Worm (Caenorhabditis elegans): ENCODE measurements around the gene T13C5.10.

T13C5.10 gene

ce11 chrX:6207687-6208088, 19.7 kb downstream of the T13C5.10 start, which contains the start of gene T13C5.6 (continued):
- TF ChIP-seq nhr-11 (tag; optimal IDR thresholded peaks at IDR 0.05) (peak; percentile 88), ZK546.5 (tag; optimal IDR thresholded peaks at IDR 0.05) (no peak), lsy-2 (tag; optimal IDR thresholded peaks at IDR 0.05) (peak; percentile 46 to 85), T20F7.1 (GFP tag; optimal IDR thresholded peaks at IDR 0.05) (peak; percentile 75), mdl-1 (tag; optimal IDR thresholded peaks at IDR 0.05) (peak in 1 of 2 experiments; percentile 74), nhr-102 (tag; optimal IDR thresholded peaks at IDR 0.05) (peak; percentile 92), Y5F2A.4 (GFP tag; optimal IDR thresholded peaks at IDR 0.05) (peak; percentile 83), vab-7 (GFP tag; IDR thresholded peaks at IDR 0.05) (peak; percentile 75), ceh-32 (tag; optimal IDR thresholded peaks at IDR 0.05; ENCODE audit: poor library complexity) (peak; percentile 74), egl-43 (GFP tag; IDR thresholded peaks at IDR 0.05) (peak; percentile 98), lir-3 (tag; optimal IDR thresholded peaks at IDR 0.05) (peak; percentile 89), lin-29 (GFP tag; IDR thresholded peaks at IDR 0.05) (peak; percentile 78; the same call in 1 of the 2 replicates), D1046.2 (GFP tag; IDR thresholded peaks at IDR 0.05) (peak; percentile 68; the same call in 1 of the 2 replicates), fkh-10 (GFP tag; optimal IDR thresholded peaks at IDR 0.05) (peak; percentile 92), saeg-2 (GFP tag; IDR thresholded peaks at IDR 0.05) (peak; percentile 91), nhr-48 (tag; optimal IDR thresholded peaks at IDR 0.05) (peak; percentile 84), unc-39 (tag; optimal IDR thresholded peaks at IDR 0.05) (no peak), nhr-10 (tag; optimal IDR thresholded peaks at IDR 0.05) (peak; percentile 41), lin-38 (GFP tag; IDR thresholded peaks at IDR 0.05) (peak; percentile 76), hif-1 (tag; optimal IDR thresholded peaks at IDR 0.05) (peak; percentile 59 to 93), arid-1 (GFP tag; conservative IDR thresholded peaks at IDR 0.05) (peak; percentile 86), mxl-2 (GFP tag; conservative IDR thresholded peaks at IDR 0.05) (peak; percentile 55; the same call in 1 of the 2 replicates), nhr-111 (GFP tag; optimal IDR thresholded peaks at IDR 0.05) (peak; percentile 90), skn-1 (tag; optimal IDR thresholded peaks at IDR 0.05) (no peak), F10B5.3 (tag; optimal IDR thresholded peaks at IDR 0.05) (peak; percentile 68), nhr-28 (tag; optimal IDR thresholded peaks at IDR 0.05) (peak; percentile 78), nhr-77 (tag; optimal IDR thresholded peaks at IDR 0.05) (peak; percentile 80), lin-39 (tag; optimal IDR thresholded peaks at IDR 0.05) (no peak), gei-8 (GFP tag; optimal IDR thresholded peaks at IDR 0.05) (peak; percentile 77), daf-19 (GFP tag; conservative IDR thresholded peaks at IDR 0.05) (peak; percentile 73), madf-9 (GFP tag; conservative IDR thresholded peaks at IDR 0.05) (peak; percentile 84), Y105C5A.15 (GFP tag; IDR thresholded peaks at IDR 0.05) (peak; percentile 60; the same call in 1 of the 2 replicates), mxl-3 (GFP tag; optimal IDR thresholded peaks at IDR 0.05) (peak; percentile 89), nhr-25 (tag; optimal IDR thresholded peaks at IDR 0.05; ENCODE audit: borderline replicate concordance, insufficient read depth) (peak; percentile 50), nhr-6 (tag; optimal IDR thresholded peaks at IDR 0.05) (peak; percentile 92), nhr-42 (GFP tag; IDR thresholded peaks at IDR 0.05) (peak; percentile 90), dve-1 (tag; optimal IDR thresholded peaks at IDR 0.05; ENCODE audit: insufficient read depth) (peak; percentile 92), unc-62 (GFP tag; optimal IDR thresholded peaks at IDR 0.05 in 1 of 2) (peak in 1 of 2 experiments; percentile 12), unc-62 (tag; optimal IDR thresholded peaks at IDR 0.05) (no peak), ctbp-1 (GFP tag; IDR thresholded peaks at IDR 0.05) (peak; percentile 95), daf-12 (tag; optimal IDR thresholded peaks at IDR 0.05) (no peak), set-16 (GFP tag; IDR thresholded peaks at IDR 0.05) (peak; percentile 73), ceh-82 (tag; optimal IDR thresholded peaks at IDR 0.05) (peak; percentile 6), aly-2 (tag; optimal IDR thresholded peaks at IDR 0.05) (no peak), php-3 (GFP tag; IDR thresholded peaks at IDR 0.05) (peak; percentile 81), dmd-9 (GFP tag; IDR thresholded peaks at IDR 0.05) (peak; percentile 84), dmd-8 (GFP tag; IDR thresholded peaks at IDR 0.05) (peak; percentile 83; the same call in 1 of the 2 replicates), zfp-2 (tag; optimal IDR thresholded peaks at IDR 0.05) (peak; percentile 43), zip-11 (GFP tag; IDR thresholded peaks at IDR 0.05) (peak; percentile 62; the same call in 1 of the 2 replicates), ceh-62 (tag; optimal IDR thresholded peaks at IDR 0.05) (no peak), nhr-237 (tag; optimal IDR thresholded peaks at IDR 0.05) (no peak)
